Fruit fly (Drosophila melanogaster): ENCODE measurements around the gene CG34305.

- TF ChIP-seq kay (GFP tag; ENCODE audit: borderline replicate concordance) (no peak), pad (GFP tag; optimal IDR thresholded peaks at IDR 0.05) (no peak), cic (GFP tag; optimal IDR thresholded peaks at IDR 0.05) (no peak), CG7045 (GFP tag; optimal IDR thresholded peaks at IDR 0.05) (no peak), Crg-1 (GFP tag; optimal IDR thresholded peaks at IDR 0.05) (no peak), CG7101 (tag; optimal IDR thresholded peaks at IDR 0.05) (no peak)
These were observed 37.1 kb upstream of the CG34305 start, which contains the start of gene cpx for dm6 chr3R:4280062-4280461.

Measured in whole organism, adult.